Fruit fly (Drosophila melanogaster) whole organism, embryonic: Measurements from ENCODE around the gene ATPsynO.
A peak's percentile ranks its signal among the peaks of the same experiment; 100 is the strongest.

Source experiments
- CG10431 ChIP-seq: fragments of 200-800 bp; sonication (Bioruptor generic); optimal IDR thresholded peaks from 3 replicates; lab custom pipeline; 2018; ENCODE audit warnings: missing biosample characterization, mild to moderate bottlenecking, missing genetic modification characterization
- CG10543 ChIP-seq: fragments of 200-800 bp; sonication (Bioruptor generic); optimal IDR thresholded peaks from 3 replicates; lab custom pipeline; 2017; ENCODE audit warnings: missing biosample characterization, mild to moderate bottlenecking, missing genetic modification characterization, moderate library complexity
- CG11723 ChIP-seq: fragments of 200-800 bp; sonication (Bioruptor generic); optimal IDR thresholded peaks from 2 replicates; lab custom pipeline; 2017; ENCODE audit warnings: missing biosample characterization, mild to moderate bottlenecking, missing genetic modification characterization
- CG13424 ChIP-seq: fragments of 200-800 bp; sonication (Bioruptor generic); optimal IDR thresholded peaks from 2 replicates; lab custom pipeline; 2019; ENCODE audit warnings: missing biosample characterization, mild to moderate bottlenecking, missing genetic modification characterization, moderate library complexity
- CG14710 ChIP-seq: fragments of 200-800 bp; sonication (Bioruptor generic); optimal IDR thresholded peaks from 3 replicates; lab custom pipeline; 2019; ENCODE audit warnings: missing biosample characterization, mild to moderate bottlenecking, missing genetic modification characterization, moderate library complexity
- CG14965 ChIP-seq: fragments of 200-800 bp; sonication (Bioruptor generic); optimal IDR thresholded peaks from 2 replicates; lab custom pipeline; 2016; ENCODE audit warnings: missing biosample characterization, missing genetic modification characterization, borderline replicate concordance
- CG18011 ChIP-seq: fragments of 200-800 bp; sonication (Bioruptor generic); optimal IDR thresholded peaks from 2 replicates; lab custom pipeline; 2017; ENCODE audit warnings: missing biosample characterization, missing genetic modification characterization, mild to moderate bottlenecking, moderate library complexity, missing genotype
- CG18262 ChIP-seq: fragments of 200-800 bp; optimal IDR thresholded peaks from 3 replicates; lab custom pipeline; 2019; ENCODE audit warnings: missing biosample characterization, mild to moderate bottlenecking, missing genetic modification characterization, moderate library complexity
- CG31365 ChIP-seq: fragments of 200-800 bp; sonication (Bioruptor generic); optimal IDR thresholded peaks from 2 replicates; lab custom pipeline; 2018; ENCODE audit warnings: missing biosample characterization, mild to moderate bottlenecking, missing genetic modification characterization
- CG32767 ChIP-seq: fragments of 200-800 bp; sonication (Bioruptor generic); IDR thresholded peaks from 2 replicates; pipeline ENCODE4 v1.3.6; 2022; ENCODE audit warnings: missing biosample characterization, missing genetic modification characterization
- CG4328 ChIP-seq: fragments of 200-800 bp; sonication (Bioruptor generic); optimal IDR thresholded peaks from 3 replicates; lab custom pipeline; 2017; ENCODE audit warnings: missing biosample characterization, missing genetic modification reagents, missing genetic modification characterization
- CG5953 ChIP-seq: fragments of 200-800 bp; sonication (Bioruptor generic); IDR thresholded peaks from 2 replicates; pipeline ENCODE4 v1.3.6; 2022; ENCODE audit warnings: missing biosample characterization, missing genetic modification characterization
- CG8478 ChIP-seq: fragments of >200 bp; optimal IDR thresholded peaks from 2 replicates; lab custom pipeline; 2018
- D19B ChIP-seq: fragments of 200-800 bp; sonication (Bioruptor generic); optimal IDR thresholded peaks from 2 replicates; lab custom pipeline; 2017; ENCODE audit warnings: missing biosample characterization, mild to moderate bottlenecking, missing genetic modification characterization
- Deaf1 ChIP-seq: fragments of 200-800 bp; optimal IDR thresholded peaks from 3 replicates; lab custom pipeline; 2019; ENCODE audit warnings: missing biosample characterization, mild to moderate bottlenecking, missing genetic modification characterization, moderate library complexity
- Doc2 ChIP-seq: fragments of 200-800 bp; sonication (Bioruptor generic); IDR thresholded peaks from 2 replicates; pipeline ENCODE4 v1.3.6; 2022; ENCODE audit warnings: missing biosample characterization, missing genetic modification characterization
- Doc3 ChIP-seq: fragments of 200-800 bp; sonication (Bioruptor generic); IDR thresholded peaks from 3 replicates; pipeline ENCODE4 v1.3.6; 2022; ENCODE audit warnings: missing biosample characterization, missing genetic modification characterization; ENCODE audit not compliant: partially characterized antibody
- Drgx ChIP-seq: fragments of 200-800 bp; sonication (Bioruptor generic); IDR thresholded peaks from 2 replicates; pipeline ENCODE4 v1.3.6; 2022; ENCODE audit warnings: missing biosample characterization, missing genetic modification characterization
- Fer1 ChIP-seq: fragments of 200-800 bp; sonication (Bioruptor generic); optimal IDR thresholded peaks from 2 replicates; lab custom pipeline; 2017; ENCODE audit warnings: missing biosample characterization, mild to moderate bottlenecking, missing genetic modification characterization
- HmgZ ChIP-seq: fragments of 200-800 bp; sonication (Bioruptor generic); optimal IDR thresholded peaks from 2 replicates; lab custom pipeline; 2018; ENCODE audit warnings: missing biosample characterization, mild to moderate bottlenecking, missing genetic modification characterization
- Kr ChIP-seq: fragments of 200-800 bp; sonication (Bioruptor generic); optimal IDR thresholded peaks from 2 replicates; lab custom pipeline; 2017; ENCODE audit warnings: missing biosample characterization, mild to moderate bottlenecking, missing genetic modification characterization
- Lhr ChIP-seq: fragments of 200-800 bp; sonication (Bioruptor generic); optimal IDR thresholded peaks from 3 replicates; lab custom pipeline; 2017; ENCODE audit warnings: mild to moderate bottlenecking, missing biosample characterization, missing genetic modification reagents, missing genetic modification characterization
- Lpt ChIP-seq: fragments of >200 bp; optimal IDR thresholded peaks from 2 replicates; lab custom pipeline; 2018; ENCODE audit warnings: missing biosample characterization, missing genetic modification characterization
- Mes4 ChIP-seq: fragments of 200-800 bp; sonication (Bioruptor generic); optimal IDR thresholded peaks from 2 replicates; lab custom pipeline; 2016; ENCODE audit warnings: missing biosample characterization, missing genetic modification characterization
- NC2α ChIP-seq: fragments of 200-800 bp; sonication (Bioruptor generic); optimal IDR thresholded peaks from 2 replicates; lab custom pipeline; 2016; ENCODE audit warnings: missing biosample characterization, missing genetic modification characterization
- Oli ChIP-seq: fragments of 200-800 bp; sonication (Bioruptor generic); optimal IDR thresholded peaks from 2 replicates; lab custom pipeline; 2018; ENCODE audit warnings: missing biosample characterization, mild to moderate bottlenecking, missing genetic modification characterization, moderate library complexity
- Stat92E ChIP-seq, 3 experiments: fragments of >200 bp in 2 of 3; fragments of 200-800 bp in 1 of 3; sonication (Bioruptor generic) in 1 of 3; optimal IDR thresholded peaks; 2 replicates each; lab custom pipeline; 2017 to 2019; ENCODE audit warnings: missing biosample characterization in 3 of 3, missing genetic modification characterization in 3 of 3, mild to moderate bottlenecking in 1 of 3, moderate library complexity in 1 of 3
- TFAM ChIP-seq: fragments of 200-800 bp; sonication (Bioruptor generic); optimal IDR thresholded peaks from 2 replicates; lab custom pipeline; 2017; ENCODE audit warnings: missing biosample characterization, missing genetic modification characterization, inconsistent platforms
- Trl ChIP-seq, 3 experiments: fragments of >200 bp in 2 of 3; fragments of 200-800 bp in 1 of 3; sonication (Bioruptor generic) in 1 of 3; optimal IDR thresholded peaks; 2 replicates in 1 of 3; 3 replicates in 2 of 3; lab custom pipeline; 2016 to 2017; ENCODE audit warnings: missing biosample characterization in 1 of 3, missing genetic modification characterization in 1 of 3
- al ChIP-seq: fragments of 200-800 bp; sonication (Bioruptor generic); IDR thresholded peaks from 2 replicates; pipeline ENCODE4 v1.3.6; 2022; ENCODE audit warnings: missing biosample characterization, missing genetic modification characterization
- bab2 ChIP-seq: fragments of 200-800 bp; sonication (Bioruptor generic); optimal IDR thresholded peaks from 2 replicates; lab custom pipeline; 2016; ENCODE audit warnings: missing biosample characterization, missing genetic modification characterization
- cas ChIP-seq: fragments of 200-800 bp; sonication (Bioruptor generic); IDR thresholded peaks from 2 replicates; pipeline ENCODE4 v1.3.6; 2022; ENCODE audit warnings: missing biosample characterization, missing genetic modification characterization
- chif ChIP-seq, 2 experiments: fragments of 200-800 bp; sonication (Bioruptor generic); optimal IDR thresholded peaks; 3 replicates each; lab custom pipeline; 2016; ENCODE audit warnings: missing biosample characterization in 2 of 2, missing genetic modification characterization in 2 of 2
- crp ChIP-seq, 2 experiments: fragments of 200-800 bp; sonication (Bioruptor generic); optimal IDR thresholded peaks; 2 replicates in 1 of 2; 3 replicates in 1 of 2; lab custom pipeline; 2017; ENCODE audit warnings: missing biosample characterization in 2 of 2, missing genetic modification characterization in 2 of 2, mild to moderate bottlenecking in 1 of 2, moderate library complexity in 1 of 2
- dati ChIP-seq: fragments of 200-800 bp; sonication (Bioruptor generic); IDR thresholded peaks from 2 replicates; pipeline ENCODE4 v1.3.6; 2022; ENCODE audit warnings: missing biosample characterization, missing genetic modification characterization
- gt ChIP-seq: fragments of 200-800 bp; sonication (Bioruptor generic); IDR thresholded peaks from 2 replicates; pipeline ENCODE4 v1.3.6; 2022; ENCODE audit warnings: missing biosample characterization, missing genetic modification characterization
- hbn ChIP-seq: fragments of 200-800 bp; sonication (Bioruptor generic); IDR thresholded peaks from 2 replicates; pipeline ENCODE4 v1.3.6; 2022; ENCODE audit warnings: missing biosample characterization, missing genetic modification characterization; ENCODE audit not compliant: partially characterized antibody
- jigr1 ChIP-seq: fragments of 200-800 bp; sonication (Bioruptor generic); IDR thresholded peaks from 3 replicates; pipeline ENCODE4 v1.3.6; 2022; ENCODE audit warnings: missing biosample characterization, missing genetic modification characterization
- kay ChIP-seq: fragments of 200-800 bp; sonication (Bioruptor generic); optimal IDR thresholded peaks from 2 replicates; lab custom pipeline; 2016; ENCODE audit warnings: missing biosample characterization, missing genetic modification characterization
- mirr ChIP-seq: fragments of 200-800 bp; sonication (Bioruptor generic); optimal IDR thresholded peaks from 3 replicates; lab custom pipeline; 2018; ENCODE audit warnings: missing biosample characterization, mild to moderate bottlenecking, missing genetic modification characterization
- pfk ChIP-seq: fragments of 200-800 bp; sonication (Bioruptor generic); optimal IDR thresholded peaks from 2 replicates; lab custom pipeline; 2018; ENCODE audit warnings: missing biosample characterization, mild to moderate bottlenecking, missing genetic modification characterization, moderate library complexity
- pzg ChIP-seq: fragments of 200-800 bp; sonication (Bioruptor generic); optimal IDR thresholded peaks from 3 replicates; lab custom pipeline; 2018; ENCODE audit warnings: missing biosample characterization, mild to moderate bottlenecking, missing genetic modification characterization, moderate library complexity
- ranshi ChIP-seq: fragments of 200-800 bp; sonication (Bioruptor generic); IDR thresholded peaks from 2 replicates; pipeline ENCODE4 v1.3.6; 2022; ENCODE audit warnings: missing biosample characterization, missing genetic modification characterization
- so ChIP-seq: fragments of 200-800 bp; sonication (Bioruptor generic); IDR thresholded peaks from 3 replicates; pipeline ENCODE4 v1.3.6; 2022; ENCODE audit warnings: missing biosample characterization, missing genetic modification characterization
- sqz ChIP-seq: fragments of 200-800 bp; sonication (Bioruptor generic); optimal IDR thresholded peaks from 3 replicates; lab custom pipeline; 2018; ENCODE audit warnings: missing biosample characterization, mild to moderate bottlenecking, missing genetic modification characterization
- sr ChIP-seq: fragments of 200-800 bp; sonication (Bioruptor generic); IDR thresholded peaks from 3 replicates; pipeline ENCODE4 v1.3.6; 2022; ENCODE audit warnings: missing biosample characterization, missing genetic modification characterization
- tll ChIP-seq, 2 experiments: fragments of 200-800 bp in 1 of 2; fragments of >200 bp in 1 of 2; sonication (Bioruptor generic) in 1 of 2; optimal IDR thresholded peaks; 2 replicates each; lab custom pipeline; 2017 to 2019; ENCODE audit warnings: missing biosample characterization in 2 of 2, missing genetic modification characterization in 2 of 2, mild to moderate bottlenecking in 1 of 2, moderate library complexity in 1 of 2
- tx ChIP-seq: fragments of 200-800 bp; sonication (Bioruptor generic); optimal IDR thresholded peaks from 2 replicates; lab custom pipeline; 2016; ENCODE audit warnings: missing biosample characterization, missing genetic modification characterization
- vfl ChIP-seq: fragments of 200-800 bp; sonication (Bioruptor generic); optimal IDR thresholded peaks from 2 replicates; lab custom pipeline; 2016; ENCODE audit warnings: missing biosample characterization, missing genetic modification characterization

ATPsynO gene

DNA sequence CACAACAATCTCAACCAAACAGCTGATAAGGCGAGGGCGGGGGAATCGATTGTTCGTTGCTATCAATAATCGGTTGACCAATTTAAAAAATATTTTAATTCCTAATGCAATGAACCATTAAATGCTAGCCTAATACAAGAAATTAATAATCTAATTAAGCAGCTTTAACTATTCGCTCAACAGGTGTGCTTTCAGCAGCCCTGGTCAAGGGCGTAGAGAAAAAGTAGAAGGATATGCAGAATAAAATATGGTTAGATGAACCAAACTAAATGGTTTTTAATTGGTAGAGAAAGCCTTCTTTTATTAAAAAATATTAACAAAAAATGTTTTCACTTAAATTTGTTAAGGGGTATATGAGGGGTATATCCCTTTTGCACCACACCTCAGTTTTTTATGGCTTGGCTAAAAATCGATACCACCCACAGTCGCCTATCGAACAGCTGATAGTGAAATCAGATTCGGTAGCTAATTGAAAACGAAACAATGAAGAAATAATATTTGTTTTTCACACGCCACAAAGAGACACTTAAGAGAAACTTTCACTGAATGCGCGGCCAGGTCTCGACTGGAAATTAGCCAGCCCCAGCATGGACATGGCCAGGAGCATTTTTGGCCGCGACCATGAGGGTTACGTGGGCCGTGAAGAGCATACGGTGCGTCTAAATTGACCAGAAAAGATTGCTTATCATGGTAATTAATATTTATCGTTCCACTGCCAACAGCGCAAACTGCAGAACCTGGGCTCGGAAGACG, 46.4 kb upstream of the ATPsynO start, which contains the start of the genes SIDL and CG12241 (continued):
- TF ChIP-seq NC2α (GFP tag; lab: Kevin White, UChicago) = no peak
- peak; percentile 82 for TF ChIP-seq bab2
- peak; percentile 16 to 70 for TF ChIP-seq chif (GFP tag; optimal IDR thresholded peaks at IDR 0.05; lab: Kevin White, UChicago)
- peak; percentile 34 for TF ChIP-seq pzg
- no peak for TF ChIP-seq sqz (GFP tag; lab: Kevin White, UChicago)
- peak; percentile 54 to 91 for TF ChIP-seq crp (GFP tag; optimal IDR thresholded peaks at IDR 0.05; lab: Kevin White, UChicago)
- no peak for TF ChIP-seq CG4328
- peak; percentile 51 for TF ChIP-seq CG13424 (tag; lab: Kevin White, UChicago)
- TF ChIP-seq CG10543 (GFP tag; lab: Kevin White, UChicago) = peak; percentile 2
- TF ChIP-seq Mes4 (GFP tag; lab: Kevin White, UChicago) = peak; percentile 22
- peak; percentile 90 for TF ChIP-seq CG18262 (tag; lab: Kevin White, UChicago)
- TF ChIP-seq sr (GFP tag; lab: Robert Waterston, UW) = peak; percentile 35; the same call in 1 of the 3 replicates
- peak; percentile 33 for TF ChIP-seq Oli (tag; lab: Kevin White, UChicago)
- peak; percentile 96 for TF ChIP-seq Drgx
- TF ChIP-seq Lhr (GFP tag; lab: Kevin White, UChicago) = no peak
- peak; percentile 72 for TF ChIP-seq dati
- TF ChIP-seq CG32767 (GFP tag; lab: Robert Waterston, UW) = no peak
- no peak for TF ChIP-seq CG10431
- no peak for TF ChIP-seq pfk (GFP tag; lab: Kevin White, UChicago)
- TF ChIP-seq Deaf1 = no peak
- TF ChIP-seq CG31365 (tag; lab: Kevin White, UChicago) = peak; percentile 27
- peak; percentile 9 for TF ChIP-seq mirr
- TF ChIP-seq cas = peak; percentile 82
- TF ChIP-seq TFAM = no peak
- TF ChIP-seq Doc3 = no peak
- peak; percentile 96 for TF ChIP-seq ranshi (GFP tag; lab: Robert Waterston, UW)
- TF ChIP-seq CG5953 (GFP tag; lab: Robert Waterston, UW) = no peak
- peak; percentile 69 for TF ChIP-seq kay (GFP tag; lab: Kevin White, UChicago)
- TF ChIP-seq Stat92E (GFP tag; optimal IDR thresholded peaks at IDR 0.05; lab: Kevin White, UChicago) = no peak
- TF ChIP-seq Doc2 = peak; percentile 75
- TF ChIP-seq vfl (GFP tag; lab: Kevin White, UChicago) = peak; percentile 48
- TF ChIP-seq tll (GFP tag; optimal IDR thresholded peaks at IDR 0.05; lab: Kevin White, UChicago) = no peak
- TF ChIP-seq Lpt (GFP tag; lab: Kevin White, UChicago) = no peak
- no peak for TF ChIP-seq CG8478 (lab: Kevin White, UChicago)
- TF ChIP-seq gt (GFP tag; lab: Robert Waterston, UW) = peak; percentile 76
- no peak for TF ChIP-seq so (GFP tag; lab: Robert Waterston, UW)
- no peak for TF ChIP-seq Kr (GFP tag; lab: Kevin White, UChicago)
- no peak; the same call in none of the 2 replicates for TF ChIP-seq hbn (GFP tag; lab: Robert Waterston, UW)
- TF ChIP-seq CG11723 = no peak
- peak; percentile 50 for TF ChIP-seq CG18011 (GFP tag; lab: Kevin White, UChicago)
- peak; percentile 79 for TF ChIP-seq Fer1 (GFP tag; lab: Kevin White, UChicago)
- TF ChIP-seq tx (GFP tag; lab: Kevin White, UChicago) = peak; percentile 25
- no peak for TF ChIP-seq Trl (optimal IDR thresholded peaks at IDR 0.05; lab: Kevin White, UChicago)
- TF ChIP-seq Trl (GFP tag; optimal IDR thresholded peaks at IDR 0.05; lab: Kevin White, UChicago) = peak; percentile 84
- TF ChIP-seq CG14710 (tag; lab: Kevin White, UChicago) = peak; percentile 73
- TF ChIP-seq HmgZ (tag; lab: Kevin White, UChicago) = peak; percentile 16
- peak; percentile 90 for TF ChIP-seq D19B (GFP tag; lab: Kevin White, UChicago)
- TF ChIP-seq CG14965 (GFP tag; lab: Kevin White, UChicago) = no peak
- peak; percentile 94 for TF ChIP-seq al (GFP tag; lab: Robert Waterston, UW)
- TF ChIP-seq jigr1 = peak; percentile 88
